Worm (Caenorhabditis elegans) whole organism, late embryonic: ENCODE data around the gene C53B4.3.

Experiments used
- C08G9.2 ChIP-seq: sonication (generic microtip); optimal IDR thresholded peaks from 2 replicates; lab custom pipeline; 2016; ENCODE audit warnings: mild to moderate bottlenecking, missing genetic modification characterization, moderate library complexity, missing compliant biosample characterization
- ceh-19 ChIP-seq: fragments of 200-800 bp; sonication (Bioruptor generic); optimal IDR thresholded peaks from 2 replicates; lab custom pipeline; 2018; ENCODE audit warnings: mild to moderate bottlenecking, missing genetic modification characterization, missing compliant biosample characterization
- ets-4 ChIP-seq: sonication (generic microtip); optimal IDR thresholded peaks from 2 replicates; lab custom pipeline; 2016; ENCODE audit warnings: missing genetic modification characterization, missing compliant biosample characterization
- fkh-6 ChIP-seq: sonication (generic microtip); optimal IDR thresholded peaks from 2 replicates; lab custom pipeline; 2016; ENCODE audit warnings: missing genetic modification characterization, missing compliant biosample characterization
- hlh-30 ChIP-seq: sonication (generic microtip); optimal IDR thresholded peaks from 2 replicates; lab custom pipeline; 2017; ENCODE audit warnings: antibody characterized with exemption, missing genetic modification characterization, missing compliant biosample characterization; ENCODE audit not compliant: insufficient read depth
- mec-3 ChIP-seq: sonication (generic microtip); optimal IDR thresholded peaks from 2 replicates; lab custom pipeline; 2016; ENCODE audit warnings: borderline replicate concordance, missing genetic modification characterization, missing compliant biosample characterization
- nhr-11 ChIP-seq: fragments of 150-350 bp; optimal IDR thresholded peaks from 2 replicates; lab custom pipeline; 2014; ENCODE audit warnings: missing biosample characterization, missing genetic modification characterization
- odd-2 ChIP-seq: sonication (generic microtip); optimal IDR thresholded peaks from 2 replicates; lab custom pipeline; 2017; ENCODE audit warnings: antibody characterized with exemption, mild to moderate bottlenecking, missing genetic modification characterization, missing compliant biosample characterization
- pag-3 ChIP-seq: sonication (generic microtip); optimal IDR thresholded peaks from 2 replicates; lab custom pipeline; 2016; ENCODE audit warnings: missing compliant biosample characterization, missing genetic modification characterization, borderline replicate concordance
- pha-4 ChIP-seq: fragments of 150-350 bp; optimal IDR thresholded peaks from 2 replicates; lab custom pipeline; 2018; ENCODE audit warnings: missing biosample characterization, missing genetic modification reagents, missing genetic modification characterization
- pqm-1 ChIP-seq: sonication (generic microtip); optimal IDR thresholded peaks from 2 replicates; lab custom pipeline; 2016; ENCODE audit warnings: missing genetic modification characterization, missing compliant biosample characterization
- unc-55 ChIP-seq: sonication (generic microtip); optimal IDR thresholded peaks from 2 replicates; lab custom pipeline; 2017; ENCODE audit warnings: missing biosample characterization, missing genetic modification reagents, missing genetic modification characterization

- TF ChIP-seq pag-3 (tag; lab: Kevin White, UChicago) = no peak
- TF ChIP-seq odd-2 (tag; lab: Kevin White, UChicago) = no peak
- TF ChIP-seq hlh-30 (tag; lab: Kevin White, UChicago) = no peak
- TF ChIP-seq unc-55 (GFP tag; lab: Kevin White, UChicago) = no peak
- TF ChIP-seq pha-4 = no peak
- TF ChIP-seq nhr-11 = no peak
- no peak for TF ChIP-seq pqm-1 (tag; lab: Kevin White, UChicago)
- TF ChIP-seq mec-3 = no peak
- TF ChIP-seq ceh-19 (GFP tag; lab: Kevin White, UChicago) = no peak
- TF ChIP-seq fkh-6 (tag; lab: Kevin White, UChicago) = no peak
- no peak for TF ChIP-seq ets-4 (tag; lab: Kevin White, UChicago)
- TF ChIP-seq C08G9.2 = no peak
Measured at ce11 chrIV:8979695-8980094, 6.2 kb upstream of the C53B4.3 start, which contains the start of gene col-119.
